Fruit fly (Drosophila melanogaster) whole organism, embryonic: ENCODE data around the gene Vha14-2.

Experiments used
- Adf1 ChIP-seq: fragments of 200-800 bp; sonication (Bioruptor generic); IDR thresholded peaks from 2 replicates; pipeline ENCODE4 v1.3.6; 2022; ENCODE audit warnings: missing biosample characterization, missing genetic modification characterization
- CG11093 ChIP-seq: fragments of 200-800 bp; sonication (Bioruptor generic); IDR thresholded peaks from 3 replicates; pipeline ENCODE4 v1.3.6; 2022; ENCODE audit warnings: missing biosample characterization, missing genetic modification characterization
- CG14441 ChIP-seq: fragments of 200-800 bp; sonication (Bioruptor generic); IDR thresholded peaks from 2 replicates; pipeline ENCODE4 v1.3.6; 2022; ENCODE audit warnings: missing biosample characterization, missing genetic modification characterization
- CG1792 ChIP-seq: fragments of 200-800 bp; sonication (Bioruptor generic); optimal IDR thresholded peaks from 2 replicates; lab custom pipeline; 2016; ENCODE audit warnings: missing biosample characterization, missing genetic modification characterization
- CG5953 ChIP-seq: fragments of 200-800 bp; sonication (Bioruptor generic); IDR thresholded peaks from 2 replicates; pipeline ENCODE4 v1.3.6; 2022; ENCODE audit warnings: missing biosample characterization, missing genetic modification characterization
- CG8944 ChIP-seq: fragments of 200-800 bp; sonication (Bioruptor generic); optimal IDR thresholded peaks from 3 replicates; lab custom pipeline; 2016; ENCODE audit warnings: missing biosample characterization, missing genetic modification characterization
- Sox102F ChIP-seq: fragments of 200-800 bp; sonication (Bioruptor generic); optimal IDR thresholded peaks from 2 replicates; lab custom pipeline; 2018; ENCODE audit warnings: missing biosample characterization, mild to moderate bottlenecking, missing genetic modification characterization, moderate library complexity
- bsh ChIP-seq, 2 experiments: fragments of 200-800 bp; sonication (Bioruptor generic); optimal IDR thresholded peaks; 2 replicates each; lab custom pipeline; 2017 to 2018; ENCODE audit warnings: mild to moderate bottlenecking in 2 of 2, missing biosample characterization in 2 of 2, missing genetic modification characterization in 2 of 2, moderate library complexity in 1 of 2
- jumu ChIP-seq: fragments of 200-800 bp; sonication (Bioruptor generic); optimal IDR thresholded peaks from 3 replicates; lab custom pipeline; 2016; ENCODE audit warnings: missing biosample characterization, missing genetic modification characterization

dm6 chr3R:6112252-6112995 is 10.0 kb upstream of the Vha14-2 start, which contains the start of gene Obp83g:
- TF ChIP-seq CG8944 (GFP tag; lab: Kevin White, UChicago): no peak
- peak; percentile 47 for TF ChIP-seq Sox102F (GFP tag; lab: Kevin White, UChicago)
- no peak for TF ChIP-seq CG11093
- TF ChIP-seq Adf1 (GFP tag; lab: Robert Waterston, UW): peak; percentile 67
- peak in 1 of 2 experiments; percentile 50 for TF ChIP-seq bsh (GFP tag; optimal IDR thresholded peaks at IDR 0.05; lab: Kevin White, UChicago)
- TF ChIP-seq CG1792: no peak
- no peak for TF ChIP-seq CG14441 (GFP tag; lab: Robert Waterston, UW)
- no peak for TF ChIP-seq jumu
- TF ChIP-seq CG5953 (GFP tag; lab: Robert Waterston, UW): 0 out of 2 replicates have a peak, but pooled peaks have one; percentile 12
